Worm (Caenorhabditis elegans): ENCODE data around the gene nhr-66.

nhr-66 gene

DNA sequence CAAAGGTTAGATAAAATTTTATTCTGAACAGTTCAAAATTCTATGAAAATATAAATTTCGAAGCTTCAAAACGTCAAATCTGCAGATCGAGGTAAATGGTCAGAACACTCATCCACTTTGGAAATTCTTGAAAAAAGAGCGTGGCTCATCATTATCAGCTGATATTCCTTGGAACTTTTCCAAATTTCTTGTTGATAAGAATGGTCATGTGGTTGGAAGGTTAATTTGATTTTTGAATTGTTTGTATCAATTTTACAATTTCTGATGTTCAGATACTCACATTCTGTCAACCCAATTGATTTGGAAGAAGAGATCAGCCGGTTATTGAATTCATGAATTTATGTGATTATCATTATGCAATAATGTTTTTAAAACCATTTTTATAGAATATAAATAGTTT lies 13.3 kb downstream of the nhr-66 start:
- TF ChIP-seq pqm-1 (tag; optimal IDR thresholded peaks at IDR 0.05) (peak; percentile 57), elt-2 (tag; optimal IDR thresholded peaks at IDR 0.05) (peak; percentile 52), jun-1 (tag; optimal IDR thresholded peaks at IDR 0.05) (no peak), pha-4 (tag; optimal IDR thresholded peaks at IDR 0.05) (peak; percentile 25)

DNA sequence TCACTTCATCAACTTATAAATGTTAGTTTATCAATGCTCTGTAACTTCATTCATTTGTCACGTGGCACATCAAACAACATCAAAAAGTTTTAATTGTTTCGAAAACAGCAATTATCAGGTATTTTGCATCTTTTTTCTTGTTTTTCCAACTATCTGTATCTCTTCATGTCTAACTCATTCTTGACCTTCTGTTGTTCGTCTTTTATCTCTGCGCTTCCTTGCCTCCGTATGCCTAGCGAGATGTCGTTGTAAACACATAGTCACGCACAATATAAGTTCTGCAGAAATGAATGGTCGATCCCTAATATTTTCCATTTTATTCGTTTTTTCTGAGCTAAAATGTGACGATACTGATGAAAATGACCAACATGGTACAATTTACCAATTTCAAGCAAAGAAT lies 14.5 kb downstream of the nhr-66 start, which contains the start of gene gpx-6:
Gene gpx-6, plus strand, starts transcription at position 257 of the 400 bp plus-strand sequence.
- TF ChIP-seq nhr-12 (tag; optimal IDR thresholded peaks at IDR 0.05), result no peak
- TF ChIP-seq nhr-25 (tag; optimal IDR thresholded peaks at IDR 0.05), result peak; percentile 36
- peak; percentile 22 for TF ChIP-seq egl-5 (tag; optimal IDR thresholded peaks at IDR 0.05)
- no peak for TF ChIP-seq nhr-237 (tag; optimal IDR thresholded peaks at IDR 0.05)
- peak; percentile 47 for TF ChIP-seq pha-4 (tag; optimal IDR thresholded peaks at IDR 0.05)
- TF ChIP-seq mdl-1 (tag; optimal IDR thresholded peaks at IDR 0.05), result no peak
- no peak for TF ChIP-seq R02D3.7 (tag; optimal IDR thresholded peaks at IDR 0.05)
- no peak for TF ChIP-seq ceh-16 (tag; optimal IDR thresholded peaks at IDR 0.05)

- TF ChIP-seq ceh-16 (tag; optimal IDR thresholded peaks at IDR 0.05), result no peak
- TF ChIP-seq zag-1 (tag; optimal IDR thresholded peaks at IDR 0.05), result no peak
- no peak for TF ChIP-seq mdl-1 (tag; optimal IDR thresholded peaks at IDR 0.05)
- TF ChIP-seq tbx-2 (tag; optimal IDR thresholded peaks at IDR 0.05), result no peak
- TF ChIP-seq nhr-25 (tag; optimal IDR thresholded peaks at IDR 0.05), result no peak
- TF ChIP-seq aly-2 (tag; optimal IDR thresholded peaks at IDR 0.05), result no peak
- no peak for TF ChIP-seq daf-12 (tag; optimal IDR thresholded peaks at IDR 0.05)
- no peak for TF ChIP-seq snpc-4 (tag; optimal IDR thresholded peaks at IDR 0.05)
- TF ChIP-seq unc-62 (GFP tag; optimal IDR thresholded peaks at IDR 0.05), result no peak
- TF ChIP-seq lin-39 (tag; optimal IDR thresholded peaks at IDR 0.05), result no peak
- no peak for TF ChIP-seq hmg-11 (tag; optimal IDR thresholded peaks at IDR 0.05)
- TF ChIP-seq ZK546.5 (tag; optimal IDR thresholded peaks at IDR 0.05), result no peak
These were observed 16.4 kb downstream of the nhr-66 start, which contains the start of gene ocr-2 for ce11 chrIV:8219987-8220386. Gene ocr-2 (minus strand): TSS chrIV:8220087.

DNA sequence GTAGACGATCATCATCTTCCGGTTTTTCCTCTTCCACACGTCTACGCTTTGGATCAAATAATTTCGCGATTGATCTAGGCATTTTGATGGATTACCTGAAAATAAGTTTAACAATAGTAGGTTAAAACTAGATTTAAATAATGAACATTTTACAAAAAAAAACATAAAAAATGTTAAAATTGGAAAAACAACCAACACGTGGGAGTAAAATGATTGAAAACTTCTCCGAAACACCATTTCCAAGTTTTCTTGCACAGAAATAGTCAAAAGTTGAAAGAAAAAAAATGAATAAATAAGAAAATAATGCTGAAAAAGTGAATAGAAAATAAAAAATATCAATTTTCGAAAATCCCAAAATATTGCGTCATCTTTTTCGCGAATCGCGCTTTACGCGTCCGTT lies 24.7 kb downstream of the nhr-66 start, which contains the start of gene C07G1.7:
Gene C07G1.7, minus strand, starts transcription at position 101 of the 400 bp plus-strand sequence.
- TF ChIP-seq nhr-12 (tag; optimal IDR thresholded peaks at IDR 0.05), result no peak

DNA sequence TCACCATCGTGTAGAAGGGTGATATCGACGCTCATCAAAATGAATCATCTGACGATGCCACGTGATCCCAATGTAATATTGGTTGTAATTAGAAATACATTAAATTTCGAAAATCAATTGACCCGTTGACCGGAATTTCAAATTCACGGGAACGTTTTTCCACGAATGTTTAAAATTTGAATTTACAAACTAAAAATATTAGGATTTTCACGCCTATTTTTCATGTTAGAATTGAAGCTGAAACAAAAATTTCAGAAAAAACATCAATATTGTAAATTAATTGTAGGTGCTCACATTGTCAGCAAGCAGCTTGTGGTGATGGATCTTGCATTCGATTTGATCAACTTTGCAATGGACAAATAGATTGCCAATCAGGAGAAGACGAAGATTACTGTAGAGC lies 26.1 kb downstream of the nhr-66 start, which contains the start of gene C07G1.6:
Gene C07G1.6, minus strand, starts transcription at position 101 of the 400 bp plus-strand sequence.
- TF ChIP-seq lin-39 (tag; optimal IDR thresholded peaks at IDR 0.05) (no peak), nfya-1 (tag; optimal IDR thresholded peaks at IDR 0.05; ENCODE audit: insufficient read depth) (no peak), snpc-4 (tag; optimal IDR thresholded peaks at IDR 0.05) (no peak), fkh-2 (tag; optimal IDR thresholded peaks at IDR 0.05) (no peak), nhr-237 (tag; optimal IDR thresholded peaks at IDR 0.05) (no peak)

ce11 chrIV:8208855-8209254 lies 27.5 kb downstream of the nhr-66 start:
- TF ChIP-seq nhr-76 (tag; optimal IDR thresholded peaks at IDR 0.05) (no peak), nhr-28 (tag; optimal IDR thresholded peaks at IDR 0.05) (no peak), fkh-10 (GFP tag; optimal IDR thresholded peaks at IDR 0.05) (no peak), ceh-82 (tag; optimal IDR thresholded peaks at IDR 0.05) (no peak), mdl-1 (tag; optimal IDR thresholded peaks at IDR 0.05) (no peak), nfya-1 (tag; optimal IDR thresholded peaks at IDR 0.05; ENCODE audit: insufficient read depth) (no peak), daf-12 (tag; optimal IDR thresholded peaks at IDR 0.05) (no peak), pqm-1 (tag; optimal IDR thresholded peaks at IDR 0.05) (no peak), tbx-2 (tag; optimal IDR thresholded peaks at IDR 0.05) (no peak), elt-3 (tag; optimal IDR thresholded peaks at IDR 0.05) (no peak)

- TF ChIP-seq fos-1 (tag; optimal IDR thresholded peaks at IDR 0.05) (no peak), mml-1 (tag; optimal IDR thresholded peaks at IDR 0.05) (no peak)
These were observed 30.1 kb downstream of the nhr-66 start, which contains the start of gene svh-1 for ce11 chrIV:8206314-8206713. Gene svh-1 (plus strand): TSS chrIV:8206614.
